Worm (Caenorhabditis elegans): ENCODE measurements around the gene T15B12.2.

T15B12.2 gene

DNA sequence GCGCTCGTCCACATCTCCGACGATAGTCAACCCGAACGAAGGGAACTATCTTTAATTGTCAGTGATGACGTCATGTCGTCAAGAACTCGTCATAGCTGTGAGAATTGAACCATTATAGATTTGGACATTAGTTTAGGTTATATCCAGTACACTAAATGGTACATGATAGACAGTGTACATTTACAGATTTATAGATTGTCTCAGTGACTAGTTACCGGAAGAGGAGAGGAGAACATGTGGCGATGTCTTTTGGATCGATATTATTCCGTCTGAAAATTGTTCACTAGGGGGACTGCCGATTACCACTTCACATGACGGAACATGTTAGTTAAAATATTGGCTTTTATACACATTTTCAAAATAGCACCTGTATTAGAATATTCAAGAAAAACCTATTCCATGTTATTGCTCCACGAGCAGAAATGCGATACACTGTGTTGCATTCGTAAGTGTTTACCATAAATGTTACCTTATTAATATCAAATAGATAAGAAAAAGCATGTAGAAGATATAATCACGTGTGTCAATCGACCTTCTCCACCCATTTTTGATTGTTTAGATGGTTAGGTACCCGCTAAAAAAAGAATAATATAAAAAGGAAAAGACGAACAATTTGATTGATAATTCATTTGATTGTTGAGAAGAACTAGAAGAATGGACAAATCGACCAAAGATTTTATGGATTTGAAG is 34.3 kb downstream of the T15B12.2 start, which contains the start of gene ZC395.5:
Gene ZC395.5, plus strand, starts transcription at position 632 of the 690 bp plus-strand sequence.
- TF ChIP-seq pqm-1 (tag; optimal IDR thresholded peaks at IDR 0.05) (no peak), lin-11 (tag; optimal IDR thresholded peaks at IDR 0.05) (no peak), hlh-15 (tag; optimal IDR thresholded peaks at IDR 0.05) (no peak), unc-55 (GFP tag; optimal IDR thresholded peaks at IDR 0.05) (no peak), ttx-3 (tag; optimal IDR thresholded peaks at IDR 0.05) (no peak), T23F11.4 (GFP tag; optimal IDR thresholded peaks at IDR 0.05) (no peak), fax-1 (tag; optimal IDR thresholded peaks at IDR 0.05) (no peak), ceh-34 (tag; optimal IDR thresholded peaks at IDR 0.05) (no peak), hlh-8 (tag; optimal IDR thresholded peaks at IDR 0.05) (no peak), pax-1 (tag; optimal IDR thresholded peaks at IDR 0.05) (no peak), ceh-31 (tag; optimal IDR thresholded peaks at IDR 0.05) (no peak), ceh-2 (tag; optimal IDR thresholded peaks at IDR 0.05) (no peak), sox-4 (tag; optimal IDR thresholded peaks at IDR 0.05) (no peak), hlh-6 (tag; optimal IDR thresholded peaks at IDR 0.05) (no peak), pha-4 (tag; optimal IDR thresholded peaks at IDR 0.05) (no peak), ceh-19 (GFP tag; optimal IDR thresholded peaks at IDR 0.05) (no peak)

DNA sequence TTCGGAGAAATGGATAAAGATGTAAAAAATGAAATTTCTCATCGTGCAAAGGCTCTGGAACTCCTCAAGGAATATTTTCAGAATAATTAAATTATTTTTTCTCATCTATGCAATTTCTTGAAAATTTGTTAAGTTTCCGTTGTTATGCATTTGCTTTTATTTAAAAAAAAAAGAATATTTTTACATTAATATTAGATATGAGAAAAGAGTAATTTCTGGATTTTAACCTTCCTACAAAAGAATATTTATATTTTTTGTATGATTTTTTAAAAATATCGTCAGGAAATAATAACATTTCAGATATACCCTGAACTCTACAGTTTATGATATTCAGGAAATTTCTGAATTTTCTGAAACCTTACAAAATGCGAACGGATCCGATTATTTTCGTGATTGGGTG is 36.9 kb downstream of the T15B12.2 start, which contains the start of gene gro-1:
Gene gro-1, plus strand, starts transcription at position 301 of the 400 bp plus-strand sequence.
- no peak for TF ChIP-seq ceh-14 (tag; optimal IDR thresholded peaks at IDR 0.05)
- TF ChIP-seq ttx-3 (tag; optimal IDR thresholded peaks at IDR 0.05), result no peak
- TF ChIP-seq odd-2 (tag; optimal IDR thresholded peaks at IDR 0.05), result no peak
- no peak for TF ChIP-seq Y22D7AL.16 (tag; optimal IDR thresholded peaks at IDR 0.05)
- no peak for TF ChIP-seq unc-55 (GFP tag; optimal IDR thresholded peaks at IDR 0.05)
- TF ChIP-seq hlh-30 (tag; optimal IDR thresholded peaks at IDR 0.05; ENCODE audit: insufficient read depth), result no peak
- TF ChIP-seq gmeb-2 (tag; optimal IDR thresholded peaks at IDR 0.05), result no peak
- TF ChIP-seq pax-1 (tag; optimal IDR thresholded peaks at IDR 0.05), result no peak
- TF ChIP-seq pqm-1 (tag; optimal IDR thresholded peaks at IDR 0.05), result no peak
- no peak for TF ChIP-seq K09A11.1 (tag; optimal IDR thresholded peaks at IDR 0.05; ENCODE audit: insufficient read depth)
- no peak for TF ChIP-seq npax-4 (tag; optimal IDR thresholded peaks at IDR 0.05)
- no peak for TF ChIP-seq ceh-24 (tag; optimal IDR thresholded peaks at IDR 0.05)
- no peak for TF ChIP-seq ceh-48 (tag; optimal IDR thresholded peaks at IDR 0.05)

DNA sequence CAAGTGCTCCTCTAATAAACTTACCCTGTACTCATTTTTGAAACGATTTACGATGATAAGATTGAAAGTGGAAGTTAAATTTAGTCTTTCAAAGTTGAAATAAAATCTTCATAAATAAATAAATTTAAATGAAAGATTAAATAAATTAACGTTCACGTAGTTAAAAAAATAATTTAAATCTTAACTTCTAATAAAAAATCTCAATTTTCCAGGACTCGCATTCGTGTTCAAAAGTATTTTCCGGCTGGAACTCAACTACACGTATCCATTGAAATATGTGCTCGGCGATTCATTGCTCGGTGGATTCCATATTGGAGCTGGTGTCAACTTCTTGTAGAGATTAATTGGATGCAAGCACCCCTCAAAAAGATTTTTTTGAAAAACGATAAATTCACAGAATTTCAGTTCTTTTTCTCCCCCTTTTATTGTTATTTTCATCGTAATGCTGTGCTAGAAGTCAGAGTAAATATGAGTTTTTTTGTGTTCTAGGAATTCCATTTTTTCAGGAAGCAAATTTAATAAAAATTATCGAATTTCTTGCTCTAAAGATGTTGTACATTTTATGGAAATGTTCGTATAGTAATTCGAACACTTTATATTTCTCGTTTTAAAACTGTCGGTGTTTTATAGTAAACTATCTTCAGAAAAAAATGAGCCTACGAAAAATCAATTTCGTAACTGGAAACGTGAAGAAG is 38.2 kb downstream of the T15B12.2 start, which contains the start of the genes C34E10.9 and hap-1:
Gene C34E10.9, minus strand, starts transcription at position 101 of the 695 bp plus-strand sequence.
Gene hap-1, plus strand, starts transcription at position 645 of the 695 bp plus-strand sequence.
- no peak for TF ChIP-seq unc-55 (GFP tag; optimal IDR thresholded peaks at IDR 0.05)
- no peak for TF ChIP-seq hlh-8 (tag; optimal IDR thresholded peaks at IDR 0.05)
- TF ChIP-seq pha-2 (tag; optimal IDR thresholded peaks at IDR 0.05), result no peak
- TF ChIP-seq ceh-22 (tag; optimal IDR thresholded peaks at IDR 0.05), result no peak
- TF ChIP-seq mec-3 (tag; optimal IDR thresholded peaks at IDR 0.05; ENCODE audit: borderline replicate concordance), result no peak
- TF ChIP-seq ahr-1 (tag; optimal IDR thresholded peaks at IDR 0.05), result no peak
- TF ChIP-seq C08G9.2 (tag; optimal IDR thresholded peaks at IDR 0.05), result no peak
- TF ChIP-seq Y22D7AL.16 (tag; optimal IDR thresholded peaks at IDR 0.05), result no peak

DNA sequence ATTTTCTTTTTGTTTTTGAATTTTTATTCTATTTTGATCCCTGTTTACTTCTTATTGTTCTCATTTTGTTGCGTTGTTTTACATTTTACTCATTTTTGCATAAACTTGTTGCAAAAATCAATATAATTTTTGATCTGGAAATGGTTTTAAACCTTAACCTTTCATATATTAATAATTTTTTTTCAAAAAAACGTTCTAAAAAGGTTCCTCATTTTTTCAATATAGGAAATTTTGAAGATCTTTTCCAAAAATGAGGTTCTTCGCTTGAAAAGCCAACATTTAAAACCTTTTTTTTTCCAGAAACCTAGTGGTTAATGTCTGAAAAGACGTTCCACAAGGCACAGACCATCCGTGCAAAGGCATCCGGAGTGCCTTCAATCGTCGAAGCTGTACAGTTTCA is 41.3 kb downstream of the T15B12.2 start, which contains the start of gene gop-3:
Gene gop-3, plus strand, starts transcription at position 301 of the 400 bp plus-strand sequence.
- no peak for TF ChIP-seq hlh-15 (tag; optimal IDR thresholded peaks at IDR 0.05)
- TF ChIP-seq ceh-45 (GFP tag; IDR thresholded peaks at IDR 0.05), result no peak
- no peak for TF ChIP-seq npax-4 (tag; optimal IDR thresholded peaks at IDR 0.05)
- TF ChIP-seq pax-1 (tag; optimal IDR thresholded peaks at IDR 0.05), result no peak
- no peak for TF ChIP-seq lim-6 (tag; optimal IDR thresholded peaks at IDR 0.05)
- no peak for TF ChIP-seq C38D4.7 (GFP tag; optimal IDR thresholded peaks at IDR 0.05)
- TF ChIP-seq ztf-16 (tag; optimal IDR thresholded peaks at IDR 0.05), result no peak
- no peak for TF ChIP-seq syd-9 (tag; optimal IDR thresholded peaks at IDR 0.05)
- TF ChIP-seq pros-1 (tag; optimal IDR thresholded peaks at IDR 0.05), result no peak
- no peak for TF ChIP-seq ceh-34 (tag; optimal IDR thresholded peaks at IDR 0.05)
- no peak for TF ChIP-seq ceh-18 (tag; optimal IDR thresholded peaks at IDR 0.05)
- TF ChIP-seq fkh-10 (GFP tag; optimal IDR thresholded peaks at IDR 0.05), result no peak
- TF ChIP-seq ref-2 (tag; optimal IDR thresholded peaks at IDR 0.05), result no peak
- no peak for TF ChIP-seq tbx-2 (tag; optimal IDR thresholded peaks at IDR 0.05)
- no peak for TF ChIP-seq dve-1 (tag; optimal IDR thresholded peaks at IDR 0.05)
